Fruit fly (Drosophila melanogaster) whole organism, embryonic: ENCODE results near the gene Polr2F.
A peak's percentile ranks its signal among the peaks of the same experiment; 100 is the strongest.

Experiments used
- Atf6 ChIP-seq: fragments of 200-800 bp; sonication (Bioruptor generic); IDR thresholded peaks from 2 replicates; pipeline ENCODE4 v1.3.6; 2022; ENCODE audit warnings: missing biosample characterization, missing genetic modification characterization
- Bgb ChIP-seq: fragments of 200-800 bp; sonication (Bioruptor generic); IDR thresholded peaks from 2 replicates; pipeline ENCODE4 v1.3.6; 2022; ENCODE audit warnings: missing biosample characterization, missing genetic modification characterization; ENCODE audit not compliant: partially characterized antibody
- CG10321 ChIP-seq: fragments of 200-800 bp; sonication (Bioruptor generic); IDR thresholded peaks from 2 replicates; pipeline ENCODE4 v1.3.6; 2022; ENCODE audit warnings: missing biosample characterization, missing genetic modification characterization
- CG11085 ChIP-seq: fragments of 200-800 bp; sonication (Bioruptor generic); IDR thresholded peaks from 2 replicates; pipeline ENCODE4 v1.3.6; 2022; ENCODE audit warnings: missing biosample characterization, missing genetic modification characterization
- CG12942 ChIP-seq: fragments of 200-800 bp; sonication (Bioruptor generic); optimal IDR thresholded peaks from 3 replicates; lab custom pipeline; 2016; ENCODE audit warnings: missing biosample characterization, missing genetic modification characterization
- CG13894 ChIP-seq: fragments of 200-800 bp; sonication (Bioruptor generic); optimal IDR thresholded peaks from 3 replicates; lab custom pipeline; 2018; ENCODE audit warnings: missing biosample characterization, mild to moderate bottlenecking, missing genetic modification characterization, moderate library complexity
- CG15479 ChIP-seq: fragments of 200-800 bp; sonication (Bioruptor generic); optimal IDR thresholded peaks from 3 replicates; lab custom pipeline; 2019; ENCODE audit warnings: missing biosample characterization, mild to moderate bottlenecking, missing genetic modification characterization, moderate library complexity
- CG17361 ChIP-seq: fragments of 200-800 bp; sonication (Bioruptor generic); IDR thresholded peaks from 3 replicates; pipeline ENCODE4 v1.3.6; 2022; ENCODE audit warnings: missing biosample characterization, missing genetic modification characterization
- CG17612 ChIP-seq: fragments of 200-800 bp; sonication (Bioruptor generic); IDR thresholded peaks from 2 replicates; pipeline ENCODE4 v1.3.6; 2022; ENCODE audit warnings: missing biosample characterization, missing genetic modification characterization
- CG2712 ChIP-seq: fragments of 200-800 bp; optimal IDR thresholded peaks from 3 replicates; lab custom pipeline; 2019; ENCODE audit warnings: missing biosample characterization, mild to moderate bottlenecking, missing genetic modification characterization, moderate library complexity
- CG34422 ChIP-seq: fragments of 200-800 bp; sonication (Bioruptor generic); IDR thresholded peaks from 3 replicates; pipeline ENCODE4 v1.3.6; 2022; ENCODE audit warnings: missing biosample characterization, missing genetic modification characterization
- CG3726 ChIP-seq: fragments of 200-800 bp; sonication (Bioruptor generic); IDR thresholded peaks from 3 replicates; pipeline ENCODE4, ENCODE4 v1.3.6; 2022; ENCODE audit warnings: missing biosample characterization, missing genetic modification characterization
- CG4360 ChIP-seq: fragments of 200-800 bp; sonication (Bioruptor generic); IDR thresholded peaks from 2 replicates; pipeline ENCODE4 v1.3.6; 2022; ENCODE audit warnings: missing biosample characterization, missing genetic modification characterization
- CG4820 ChIP-seq: fragments of 200-800 bp; sonication (Bioruptor generic); optimal IDR thresholded peaks from 3 replicates; lab custom pipeline; 2016; ENCODE audit warnings: missing biosample characterization, missing genetic modification characterization
- CG5180 ChIP-seq: fragments of 200-800 bp; sonication (Bioruptor generic); optimal IDR thresholded peaks from 3 replicates; lab custom pipeline; 2017; ENCODE audit warnings: missing biosample characterization, missing genetic modification characterization, mild to moderate bottlenecking, moderate library complexity, missing genetic modification reagents
- CG7357 ChIP-seq: fragments of 200-800 bp; sonication (Bioruptor generic); IDR thresholded peaks from 3 replicates; pipeline ENCODE4 v1.3.6; 2022; ENCODE audit warnings: missing biosample characterization, missing genetic modification characterization
- CG7372 ChIP-seq: fragments of 200-800 bp; sonication (Bioruptor generic); IDR thresholded peaks from 2 replicates; pipeline ENCODE4 v1.3.6; 2022; ENCODE audit warnings: missing biosample characterization, missing genetic modification characterization
- CG9437 ChIP-seq: fragments of 200-800 bp; sonication (Bioruptor generic); optimal IDR thresholded peaks from 2 replicates; lab custom pipeline; 2018; ENCODE audit warnings: missing biosample characterization, mild to moderate bottlenecking, missing genetic modification characterization
- Dad ChIP-seq: fragments of 200-800 bp; sonication (Bioruptor generic); optimal IDR thresholded peaks from 3 replicates; lab custom pipeline; 2016; ENCODE audit warnings: missing biosample characterization, missing genetic modification characterization
- Dfd ChIP-seq, 2 experiments: fragments of >200 bp; optimal IDR thresholded peaks; 2 replicates each; lab custom pipeline; 2017; ENCODE audit warnings: missing biosample characterization in 2 of 2, missing genetic modification characterization in 2 of 2
- E2f1 ChIP-seq: fragments of 200-800 bp; sonication (Bioruptor generic); IDR thresholded peaks from 2 replicates; pipeline ENCODE4 v1.3.6; 2022; ENCODE audit warnings: missing biosample characterization, missing genetic modification characterization
- Eip74EF ChIP-seq, 2 experiments: fragments of 200-800 bp in 1 of 2; fragments of >200 bp in 1 of 2; sonication (Bioruptor generic) in 1 of 2; optimal IDR thresholded peaks; 2 replicates each; lab custom pipeline; 2017 to 2019; ENCODE audit warnings: missing biosample characterization in 2 of 2, missing genetic modification characterization in 2 of 2, mild to moderate bottlenecking in 1 of 2, moderate library complexity in 1 of 2
- Elba2 ChIP-seq: fragments of 200-800 bp; sonication (Bioruptor generic); optimal IDR thresholded peaks from 3 replicates; lab custom pipeline; 2016; ENCODE audit warnings: missing biosample characterization, missing genetic modification characterization
- Fer3 ChIP-seq: fragments of 200-800 bp; sonication (Bioruptor generic); optimal IDR thresholded peaks from 2 replicates; lab custom pipeline; 2018; ENCODE audit warnings: missing biosample characterization, mild to moderate bottlenecking, missing genetic modification characterization, moderate library complexity
- H2.0 ChIP-seq: fragments of 200-800 bp; sonication (Bioruptor generic); IDR thresholded peaks from 2 replicates; pipeline ENCODE4 v1.3.6; 2022; ENCODE audit warnings: missing biosample characterization, missing genetic modification characterization
- HLH3B ChIP-seq: fragments of 200-800 bp; sonication (Bioruptor generic); IDR thresholded peaks from 2 replicates; pipeline ENCODE4 v1.3.6; 2022; ENCODE audit warnings: missing biosample characterization, missing genetic modification characterization
- Hr3 ChIP-seq: fragments of 200-800 bp; sonication (Bioruptor generic); optimal IDR thresholded peaks from 3 replicates; lab custom pipeline; 2016; ENCODE audit warnings: missing biosample characterization, missing genetic modification characterization
- Mad ChIP-seq: fragments of 200-800 bp; sonication (Bioruptor generic); optimal IDR thresholded peaks from 2 replicates; lab custom pipeline; 2016; ENCODE audit warnings: missing biosample characterization, missing genetic modification characterization
- Optix ChIP-seq: fragments of 200-800 bp; sonication (Bioruptor generic); IDR thresholded peaks from 3 replicates; pipeline ENCODE4 v1.3.6; 2022; ENCODE audit warnings: missing biosample characterization, missing genetic modification characterization
- Pdp1 ChIP-seq, 2 experiments: fragments of 200-800 bp; sonication (Bioruptor generic); optimal IDR thresholded peaks; 3 replicates each; lab custom pipeline; 2016; ENCODE audit warnings: missing biosample characterization in 2 of 2, missing genetic modification characterization in 2 of 2, mild to moderate bottlenecking in 1 of 2, moderate library complexity in 1 of 2
- Sox102F ChIP-seq: fragments of 200-800 bp; sonication (Bioruptor generic); optimal IDR thresholded peaks from 2 replicates; lab custom pipeline; 2018; ENCODE audit warnings: missing biosample characterization, mild to moderate bottlenecking, missing genetic modification characterization, moderate library complexity
- Spps ChIP-seq: fragments of 200-800 bp; sonication (Bioruptor generic); optimal IDR thresholded peaks from 2 replicates; lab custom pipeline; 2018; ENCODE audit warnings: missing biosample characterization, mild to moderate bottlenecking, missing genetic modification characterization
- Trl ChIP-seq, 3 experiments: fragments of >200 bp in 2 of 3; fragments of 200-800 bp in 1 of 3; sonication (Bioruptor generic) in 1 of 3; optimal IDR thresholded peaks; 2 replicates in 1 of 3; 3 replicates in 2 of 3; lab custom pipeline; 2016 to 2017; ENCODE audit warnings: missing biosample characterization in 1 of 3, missing genetic modification characterization in 1 of 3
- Vsx1 ChIP-seq: fragments of 200-800 bp; sonication (Bioruptor generic); optimal IDR thresholded peaks from 2 replicates; lab custom pipeline; 2017; ENCODE audit warnings: missing biosample characterization, mild to moderate bottlenecking, missing genetic modification characterization, missing genetic modification reagents
- az2 ChIP-seq: fragments of 200-800 bp; sonication (Bioruptor generic); optimal IDR thresholded peaks from 3 replicates; lab custom pipeline; 2016; ENCODE audit warnings: missing biosample characterization, missing genetic modification characterization
- cwo ChIP-seq: fragments of 200-800 bp; sonication (Bioruptor generic); optimal IDR thresholded peaks from 3 replicates; lab custom pipeline; 2017; ENCODE audit warnings: missing biosample characterization, missing genetic modification characterization, mild to moderate bottlenecking, moderate library complexity, missing genetic modification reagents
- danr ChIP-seq: fragments of 200-800 bp; sonication (Bioruptor generic); IDR thresholded peaks from 2 replicates; pipeline ENCODE4 v1.3.6; 2022; ENCODE audit warnings: missing biosample characterization, missing genetic modification characterization
- fd64A ChIP-seq: fragments of 200-800 bp; sonication (Bioruptor generic); optimal IDR thresholded peaks from 3 replicates; lab custom pipeline; 2018; ENCODE audit warnings: missing biosample characterization, mild to moderate bottlenecking, missing genetic modification characterization
- gcm2 ChIP-seq: fragments of 200-800 bp; sonication (Bioruptor generic); optimal IDR thresholded peaks from 2 replicates; lab custom pipeline; 2016; ENCODE audit warnings: missing biosample characterization, missing genetic modification characterization
- gt ChIP-seq: fragments of 200-800 bp; sonication (Bioruptor generic); IDR thresholded peaks from 2 replicates; pipeline ENCODE4 v1.3.6; 2022; ENCODE audit warnings: missing biosample characterization, missing genetic modification characterization
- h ChIP-seq: fragments of >200 bp; optimal IDR thresholded peaks from 2 replicates; lab custom pipeline; 2017
- kay ChIP-seq: fragments of 200-800 bp; sonication (Bioruptor generic); optimal IDR thresholded peaks from 2 replicates; lab custom pipeline; 2016; ENCODE audit warnings: missing biosample characterization, missing genetic modification characterization
- mirr ChIP-seq: fragments of 200-800 bp; sonication (Bioruptor generic); optimal IDR thresholded peaks from 3 replicates; lab custom pipeline; 2018; ENCODE audit warnings: missing biosample characterization, mild to moderate bottlenecking, missing genetic modification characterization
- repo ChIP-seq: fragments of 200-800 bp; sonication (Bioruptor generic); optimal IDR thresholded peaks from 2 replicates; lab custom pipeline; 2016; ENCODE audit warnings: missing biosample characterization, missing genetic modification characterization
- row ChIP-seq: fragments of 200-800 bp; sonication (Bioruptor generic); IDR thresholded peaks from 3 replicates; pipeline ENCODE4 v1.3.6; 2022; ENCODE audit warnings: missing biosample characterization, missing genetic modification characterization
- slp2 ChIP-seq: fragments of 200-800 bp; sonication (Bioruptor generic); optimal IDR thresholded peaks from 2 replicates; lab custom pipeline; 2016; ENCODE audit warnings: missing biosample characterization, missing genetic modification characterization
- tll ChIP-seq, 2 experiments: fragments of 200-800 bp in 1 of 2; fragments of >200 bp in 1 of 2; sonication (Bioruptor generic) in 1 of 2; optimal IDR thresholded peaks; 2 replicates each; lab custom pipeline; 2017 to 2019; ENCODE audit warnings: missing biosample characterization in 2 of 2, missing genetic modification characterization in 2 of 2, mild to moderate bottlenecking in 1 of 2, moderate library complexity in 1 of 2
- vfl ChIP-seq: fragments of 200-800 bp; sonication (Bioruptor generic); optimal IDR thresholded peaks from 2 replicates; lab custom pipeline; 2016; ENCODE audit warnings: missing biosample characterization, missing genetic modification characterization
- z ChIP-seq: fragments of 200-800 bp; sonication (Bioruptor generic); IDR thresholded peaks from 3 replicates; pipeline ENCODE4 v1.3.6; 2022; ENCODE audit warnings: missing biosample characterization, missing genetic modification characterization
- zfh2 ChIP-seq: fragments of 200-800 bp; sonication (Bioruptor generic); optimal IDR thresholded peaks from 2 replicates; lab custom pipeline; 2016; ENCODE audit warnings: missing biosample characterization, missing genetic modification characterization

The Polr2F gene

DNA sequence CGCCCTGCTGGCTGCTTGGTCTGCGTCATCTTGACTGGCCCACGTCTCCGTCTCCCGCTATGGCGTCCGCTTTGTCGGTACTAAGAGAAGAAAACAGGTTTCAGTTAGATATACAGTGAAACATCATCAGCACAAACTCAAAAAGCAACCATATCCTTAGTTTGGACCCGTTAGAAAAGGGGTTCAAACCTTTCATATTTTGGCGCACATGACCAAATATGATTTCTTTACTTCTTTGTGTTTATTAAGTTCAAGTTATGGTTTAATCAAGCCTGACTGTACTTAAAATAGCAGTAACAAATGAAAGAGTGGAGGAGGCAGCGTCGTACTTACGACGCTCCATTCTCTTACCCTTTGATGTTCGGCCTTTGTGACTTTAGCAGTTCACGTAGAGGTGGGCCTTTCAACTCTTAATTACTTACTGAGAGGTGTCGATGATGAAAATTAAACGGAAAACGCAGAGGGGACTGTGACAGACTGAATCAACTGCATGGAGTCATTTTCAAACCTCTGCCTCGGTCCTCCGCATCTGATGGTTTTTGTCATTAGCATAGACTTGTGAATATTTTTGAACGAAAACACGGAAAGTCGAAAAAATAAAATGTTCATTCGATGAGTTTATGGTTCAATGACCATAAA lies 9.8 kb upstream of the Polr2F start (continued):
- TF ChIP-seq kay (GFP tag; lab: Kevin White, UChicago) (peak; percentile 85), Vsx1 (GFP tag; lab: Kevin White, UChicago) (peak; percentile 62), CG3726 (GFP tag; lab: Robert Waterston, UW) (peak; percentile 79; the same call in 1 of the 3 replicates), CG2712 (tag; lab: Kevin White, UChicago) (peak; percentile 87), CG4360 (GFP tag; lab: Robert Waterston, UW) (no peak), Atf6 (peak; percentile 87), Optix (GFP tag; lab: Robert Waterston, UW) (peak; percentile 83; the same call in 2 of the 3 replicates), zfh2 (GFP tag; lab: Kevin White, UChicago) (peak; percentile 86), Hr3 (peak; percentile 54), az2 (peak; percentile 80), CG10321 (GFP tag; lab: Robert Waterston, UW) (peak; percentile 45; the same call in 1 of the 2 replicates), mirr (GFP tag; lab: Kevin White, UChicago) (no peak), row (GFP tag; lab: Robert Waterston, UW) (peak; percentile 87), z (GFP tag; lab: Robert Waterston, UW) (no peak), CG13894 (tag; lab: Kevin White, UChicago) (peak; percentile 65), CG7372 (GFP tag; lab: Robert Waterston, UW) (peak; percentile 79), Elba2 (GFP tag; lab: Kevin White, UChicago) (no peak), CG12942 (GFP tag; lab: Kevin White, UChicago) (peak; percentile 59), CG17612 (GFP tag; lab: Robert Waterston, UW) (peak; percentile 69), CG15479 (GFP tag; lab: Kevin White, UChicago) (no peak), H2.0 (GFP tag; lab: Robert Waterston, UW) (peak; percentile 83), CG11085 (GFP tag; lab: Robert Waterston, UW) (peak; percentile 68), fd64A (peak; percentile 63), Bgb (GFP tag; lab: Robert Waterston, UW) (no peak), Dfd (GFP tag; optimal IDR thresholded peaks at IDR 0.05; lab: Kevin White, UChicago) (no peak), slp2 (GFP tag; lab: Kevin White, UChicago) (peak; percentile 52), CG4820 (peak; percentile 79), danr (GFP tag; lab: Robert Waterston, UW) (peak; percentile 74), CG7357 (peak; percentile 70; the same call in 2 of the 3 replicates), CG9437 (GFP tag; lab: Kevin White, UChicago) (peak; percentile 40), CG5180 (GFP tag; lab: Kevin White, UChicago) (no peak), Sox102F (GFP tag; lab: Kevin White, UChicago) (peak; percentile 88), Spps (peak; percentile 47), CG34422 (GFP tag; lab: Robert Waterston, UW) (peak; percentile 87), tll (GFP tag; optimal IDR thresholded peaks at IDR 0.05; lab: Kevin White, UChicago) (no peak), HLH3B (GFP tag; lab: Robert Waterston, UW) (peak; percentile 86), repo (GFP tag; lab: Kevin White, UChicago) (peak; percentile 71), Fer3 (peak; percentile 83), vfl (GFP tag; lab: Kevin White, UChicago) (peak; percentile 50), Pdp1 (GFP tag; optimal IDR thresholded peaks at IDR 0.05; lab: Kevin White, UChicago) (peak; percentile 80 to 87), gcm2 (GFP tag; lab: Kevin White, UChicago) (peak; percentile 79), h (lab: Kevin White, UChicago) (no peak), cwo (GFP tag; lab: Kevin White, UChicago) (peak; percentile 82), CG17361 (GFP tag; lab: Robert Waterston, UW) (peak; percentile 73), Eip74EF (GFP tag; optimal IDR thresholded peaks at IDR 0.05; lab: Kevin White, UChicago) (peak in 1 of 2 experiments; percentile 77), gt (GFP tag; lab: Robert Waterston, UW) (peak; percentile 40; the same call in 1 of the 2 replicates), Mad (peak; percentile 74), E2f1 (GFP tag; lab: Robert Waterston, UW) (peak; percentile 81), Trl (optimal IDR thresholded peaks at IDR 0.05; lab: Kevin White, UChicago) (no peak), Trl (GFP tag; optimal IDR thresholded peaks at IDR 0.05; lab: Kevin White, UChicago) (peak; percentile 81), Dad (peak; percentile 78)
